Worm (Caenorhabditis elegans) whole organism, midembryonic: Measurements from ENCODE around the gene K07F5.17.

Experiments
- cog-1 ChIP-seq: sonication (generic microtip); optimal IDR thresholded peaks from 2 replicates; lab custom pipeline; 2016; ENCODE audit warnings: missing genetic modification characterization, missing compliant biosample characterization
- flt-1 ChIP-seq: fragments of 200-800 bp; sonication (Bioruptor generic); IDR thresholded peaks from 2 replicates; pipeline ENCODE4 v1.3.6; 2022; ENCODE audit warnings: missing genetic modification characterization, missing compliant biosample characterization
- klf-2 ChIP-seq: fragments of 200-800 bp; sonication (Bioruptor generic); conservative IDR thresholded peaks from 2 replicates; pipeline ENCODE4 v1.3.6; 2022; ENCODE audit warnings: missing genetic modification reagents, missing genetic modification characterization, missing compliant biosample characterization
- med-1 ChIP-seq: sonication (generic microtip); optimal IDR thresholded peaks from 2 replicates; lab custom pipeline; 2017; ENCODE audit warnings: missing genetic modification characterization, mild to moderate bottlenecking, missing compliant biosample characterization, antibody characterized with exemption, missing genetic modification reagents; ENCODE audit not compliant: insufficient read depth
- ref-1 ChIP-seq: fragments of 200-800 bp; sonication (Bioruptor generic); conservative IDR thresholded peaks from 2 replicates; pipeline ENCODE4 v1.3.6; 2022; ENCODE audit warnings: missing genetic modification reagents, missing genetic modification characterization, missing compliant biosample characterization
- tab-1 ChIP-seq: fragments of 200-800 bp; sonication (Bioruptor generic); IDR thresholded peaks from 2 replicates; pipeline ENCODE4 v1.3.6; 2022; ENCODE audit warnings: missing genetic modification characterization, missing compliant biosample characterization

ce11 chrIV:9824480-9824879 lies 17.7 kb upstream of the K07F5.17 start, which contains the start of gene catp-6:
- TF ChIP-seq cog-1 (tag; lab: Kevin White, UChicago) (no peak), flt-1 (GFP tag; lab: Robert Waterston, UW) (no peak), tab-1 (GFP tag; lab: Robert Waterston, UW) (no peak), klf-2 (no peak), med-1 (GFP tag; lab: Kevin White, UChicago) (no peak), ref-1 (GFP tag; lab: Robert Waterston, UW) (no peak)
